Fruit fly (Drosophila melanogaster) whole organism, prepupa: ENCODE results near the gene Rad60.

Experiments used
- Blimp-1 ChIP-seq: fragments of 200-800 bp; sonication (Bioruptor generic); optimal IDR thresholded peaks from 3 replicates; lab custom pipeline; 2017; ENCODE audit warnings: missing biosample characterization, missing genetic modification characterization, mild to moderate bottlenecking, moderate library complexity, missing genetic modification reagents
- CG34406 ChIP-seq: fragments of 200-800 bp; sonication (Bioruptor generic); optimal IDR thresholded peaks from 3 replicates; lab custom pipeline; 2016; ENCODE audit warnings: missing biosample characterization, missing genetic modification characterization
- OdsH ChIP-seq: fragments of 200-800 bp; sonication (Bioruptor generic); optimal IDR thresholded peaks from 3 replicates; lab custom pipeline; 2016; ENCODE audit warnings: missing biosample characterization, missing genetic modification characterization
- fd85E ChIP-seq: fragments of 200-800 bp; sonication (Bioruptor generic); optimal IDR thresholded peaks from 3 replicates; lab custom pipeline; 2016; ENCODE audit warnings: missing biosample characterization, missing genetic modification characterization

dm6 chr3R:23239934-23240632 lies 11.2 kb downstream of the Rad60 start:
- TF ChIP-seq fd85E (GFP tag; lab: Kevin White, UChicago) (no peak), Blimp-1 (GFP tag; lab: Kevin White, UChicago) (no peak), CG34406 (GFP tag; lab: Kevin White, UChicago) (no peak), OdsH (no peak)
